Worm (Caenorhabditis elegans): ENCODE results near the gene pam-1.

pam-1 gene

ce11 chrIV:7549844-7550243 is 768 bp downstream of the pam-1 start:
- TF ChIP-seq unc-62 (GFP tag; optimal IDR thresholded peaks at IDR 0.05) (no peak), ztf-11 (tag; optimal IDR thresholded peaks at IDR 0.05) (no peak), lin-35 (GFP tag; optimal IDR thresholded peaks at IDR 0.05) (peak; percentile 22 to 53), snu-23 (GFP tag; optimal IDR thresholded peaks at IDR 0.05) (peak; percentile 27), F16B12.6 (tag; optimal IDR thresholded peaks at IDR 0.05) (peak; percentile 29), lsy-2 (tag; optimal IDR thresholded peaks at IDR 0.05) (peak in 1 of 2 experiments; percentile 31), lin-13 (GFP tag; optimal IDR thresholded peaks at IDR 0.05) (no peak), hpl-2 (GFP tag; optimal IDR thresholded peaks at IDR 0.05) (no peak), ztf-4 (tag; optimal IDR thresholded peaks at IDR 0.05) (no peak), nhr-71 (tag; optimal IDR thresholded peaks at IDR 0.05) (peak; percentile 0), dpl-1 (GFP tag; optimal IDR thresholded peaks at IDR 0.05) (peak in 2 of 3 experiments; percentile 25 to 32), egl-13 (tag; optimal IDR thresholded peaks at IDR 0.05) (no peak), nhr-19 (GFP tag; conservative IDR thresholded peaks at IDR 0.05) (no peak), nhr-85 (tag) (no peak), nhr-12 (tag; optimal IDR thresholded peaks at IDR 0.05) (no peak), lin-15B (tag; optimal IDR thresholded peaks at IDR 0.05) (peak; percentile 20), ceh-8 (GFP tag; optimal IDR thresholded peaks at IDR 0.05) (no peak), unc-98 (GFP tag; IDR thresholded peaks at IDR 0.05) (no peak), C04F5.9 (tag; optimal IDR thresholded peaks at IDR 0.05) (no peak), ceh-88 (GFP tag; IDR thresholded peaks at IDR 0.05) (no peak), efl-3 (GFP tag; optimal IDR thresholded peaks at IDR 0.05) (no peak), C16A3.4 (tag; optimal IDR thresholded peaks at IDR 0.05) (peak; percentile 47), sptf-1 (tag; optimal IDR thresholded peaks at IDR 0.05) (no peak), ceh-82 (tag; optimal IDR thresholded peaks at IDR 0.05) (peak in 1 of 3 experiments; percentile 36), mdl-1 (tag; optimal IDR thresholded peaks at IDR 0.05) (peak in 1 of 2 experiments; percentile 29), tbx-2 (tag; optimal IDR thresholded peaks at IDR 0.05) (no peak), nhr-47 (tag; optimal IDR thresholded peaks at IDR 0.05) (no peak), unc-130 (tag; optimal IDR thresholded peaks at IDR 0.05) (no peak), lin-14 (GFP tag; optimal IDR thresholded peaks at IDR 0.05) (peak; percentile 84), skn-1 (tag; optimal IDR thresholded peaks at IDR 0.05) (peak; percentile 89), efl-1 (optimal IDR thresholded peaks at IDR 0.05) (peak; percentile 13 to 46), efl-1 (GFP tag; optimal IDR thresholded peaks at IDR 0.05 in 1 of 2) (peak in 1 of 2 experiments; percentile 45), ceh-90 (tag; optimal IDR thresholded peaks at IDR 0.05) (no peak), nhr-11 (tag; optimal IDR thresholded peaks at IDR 0.05) (no peak), pqm-1 (tag; optimal IDR thresholded peaks at IDR 0.05) (no peak), fkh-4 (tag; optimal IDR thresholded peaks at IDR 0.05; ENCODE audit: borderline replicate concordance) (no peak), sup-37 (GFP tag; optimal IDR thresholded peaks at IDR 0.05) (no peak), mep-1 (tag; optimal IDR thresholded peaks at IDR 0.05) (no peak), rnt-1 (tag; optimal IDR thresholded peaks at IDR 0.05) (peak; percentile 34), hlh-17 (GFP tag; optimal IDR thresholded peaks at IDR 0.05; ENCODE audit: borderline replicate concordance) (no peak), vab-15 (tag; optimal IDR thresholded peaks at IDR 0.05) (no peak), nhr-84 (tag; optimal IDR thresholded peaks at IDR 0.05) (no peak), ets-5 (GFP tag; IDR thresholded peaks at IDR 0.05) (no peak), Y116A8C.19 (tag; optimal IDR thresholded peaks at IDR 0.05; ENCODE audit: borderline replicate concordance) (no peak), nhr-20 (tag; optimal IDR thresholded peaks at IDR 0.05) (no peak)

Measured in whole organism, L1 larva.